Fruit fly (Drosophila melanogaster): ENCODE results near the gene CG14834.

Gene CG14834

DNA sequence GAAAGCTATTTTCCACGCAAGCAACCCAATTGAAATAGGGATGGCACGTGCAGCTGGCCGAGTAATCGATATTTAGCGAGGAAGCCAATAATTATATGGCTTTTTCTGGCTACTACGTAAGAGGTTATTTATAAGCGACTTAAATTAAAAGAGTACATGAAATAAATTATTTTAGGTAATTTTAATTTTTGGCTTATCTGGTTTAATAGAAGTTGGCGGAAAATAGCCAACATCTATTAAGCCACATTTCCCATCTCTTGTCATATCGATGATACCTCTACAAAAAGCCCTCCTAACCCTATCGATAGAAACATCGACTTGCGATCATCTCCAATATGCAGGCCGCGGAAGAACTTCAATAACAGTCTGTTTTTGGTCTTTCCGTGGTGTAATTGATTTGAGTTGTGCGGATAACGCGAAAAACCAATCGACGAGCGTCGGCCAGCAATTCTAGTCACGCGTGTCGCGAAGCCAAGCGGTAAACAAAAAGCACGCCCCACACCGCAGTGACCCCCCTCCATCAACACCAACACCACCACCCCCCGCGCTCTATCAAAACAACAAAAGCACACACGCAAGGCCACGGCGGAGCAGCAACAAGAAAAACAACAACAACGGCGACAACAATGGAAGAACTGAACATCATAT lies 1.2 kb upstream of the CG14834 start, which contains the start of the genes Srp19 and qm (continued):
- TF ChIP-seq CG17328 (GFP tag; IDR thresholded peaks at IDR 0.05) (no peak), klu (GFP tag; IDR thresholded peaks at IDR 0.05) (peak; percentile 61; the same call in 1 of the 2 replicates), CG2678 (tag; optimal IDR thresholded peaks at IDR 0.05) (peak; percentile 33), lab (GFP tag; optimal IDR thresholded peaks at IDR 0.05) (peak; percentile 55), C15 (GFP tag; IDR thresholded peaks at IDR 0.05) (no peak), zfh1 (GFP tag; IDR thresholded peaks at IDR 0.05) (peak; percentile 58; the same call in 2 of the 3 replicates), CG1024 (GFP tag; IDR thresholded peaks at IDR 0.05) (no peak), CG9437 (GFP tag; optimal IDR thresholded peaks at IDR 0.05) (no peak), en (GFP tag; optimal IDR thresholded peaks at IDR 0.05) (no peak), MESR4 (GFP tag; optimal IDR thresholded peaks at IDR 0.05) (peak; percentile 71), CG3726 (GFP tag; IDR thresholded peaks at IDR 0.05) (no peak), sisA (GFP tag; IDR thresholded peaks at IDR 0.05) (peak; percentile 46; the same call in 1 of the 2 replicates), NC2β (GFP tag; optimal IDR thresholded peaks at IDR 0.05) (no peak), row (GFP tag; IDR thresholded peaks at IDR 0.05) (peak; percentile 89), CG16813 (GFP tag; IDR thresholded peaks at IDR 0.05; ENCODE audit: partially characterized antibody) (peak; percentile 86), HmgZ (tag; optimal IDR thresholded peaks at IDR 0.05) (peak; percentile 20), CG17359 (tag; optimal IDR thresholded peaks at IDR 0.05) (no peak), Bdp1 (GFP tag; optimal IDR thresholded peaks at IDR 0.05) (no peak), CG4730 (GFP tag; IDR thresholded peaks at IDR 0.05) (no peak), Hr39 (optimal IDR thresholded peaks at IDR 0.05) (no peak), MTF-1 (GFP tag; optimal IDR thresholded peaks at IDR 0.05; ENCODE audit: borderline replicate concordance) (no peak), chm (GFP tag; IDR thresholded peaks at IDR 0.05) (peak; percentile 67; the same call in 1 of the 2 replicates), slou (GFP tag; optimal IDR thresholded peaks at IDR 0.05) (peak; percentile 8), CG1792 (GFP tag; optimal IDR thresholded peaks at IDR 0.05) (peak; percentile 20), CG18011 (GFP tag; optimal IDR thresholded peaks at IDR 0.05) (no peak), jigr1 (GFP tag; IDR thresholded peaks at IDR 0.05) (no peak), sens-2 (GFP tag; IDR thresholded peaks at IDR 0.05) (no peak), Dp (GFP tag; optimal IDR thresholded peaks at IDR 0.05) (peak; percentile 5), Hr78 (GFP tag; optimal IDR thresholded peaks at IDR 0.05) (peak in 1 of 2 experiments; percentile 96), ken (GFP tag; IDR thresholded peaks at IDR 0.05) (0 out of 3 replicates have a peak, but pooled peaks have one; percentile 58), Fer1 (GFP tag; optimal IDR thresholded peaks at IDR 0.05) (peak; percentile 51), CG13123 (GFP tag; optimal IDR thresholded peaks at IDR 0.05) (no peak), Neu2 (GFP tag; optimal IDR thresholded peaks at IDR 0.05; ENCODE audit: borderline replicate concordance) (no peak), CG15269 (tag; optimal IDR thresholded peaks at IDR 0.05) (peak; percentile 15), dmrt99B (tag; optimal IDR thresholded peaks at IDR 0.05) (peak; percentile 27), CG31388 (GFP tag; optimal IDR thresholded peaks at IDR 0.05) (no peak), CG42726 (GFP tag; IDR thresholded peaks at IDR 0.05; ENCODE audit: partially characterized antibody) (peak; percentile 70; the same call in 1 of the 2 replicates), CG4424 (GFP tag; optimal IDR thresholded peaks at IDR 0.05) (peak; percentile 55), Pdp1 (GFP tag; optimal IDR thresholded peaks at IDR 0.05) (peak; percentile 53 to 62), CG11093 (GFP tag; IDR thresholded peaks at IDR 0.05) (no peak), CG30431 (GFP tag; optimal IDR thresholded peaks at IDR 0.05) (no peak), esg (GFP tag; conservative IDR thresholded peaks at IDR 0.05) (peak; percentile 21; the same call in 1 of the 2 replicates), Abd-B (GFP tag; optimal IDR thresholded peaks at IDR 0.05) (no peak), jing (GFP tag; optimal IDR thresholded peaks at IDR 0.05) (no peak), CG14667 (GFP tag; IDR thresholded peaks at IDR 0.05) (peak; percentile 30; the same call in 1 of the 2 replicates), Chrac-16 (GFP tag; optimal IDR thresholded peaks at IDR 0.05) (peak; percentile 34), CG33213 (GFP tag; optimal IDR thresholded peaks at IDR 0.05) (no peak), Dfd (GFP tag; optimal IDR thresholded peaks at IDR 0.05) (no peak), Vsx1 (GFP tag; optimal IDR thresholded peaks at IDR 0.05) (no peak), CG12942 (GFP tag; optimal IDR thresholded peaks at IDR 0.05) (peak; percentile 19)
